Worm (Caenorhabditis elegans): ENCODE data around the gene Y67A10A.11.

- TF ChIP-seq hnd-1 (tag; optimal IDR thresholded peaks at IDR 0.05) = no peak
- TF ChIP-seq pes-1 (GFP tag; IDR thresholded peaks at IDR 0.05) = no peak
- no peak for TF ChIP-seq flt-1 (GFP tag; IDR thresholded peaks at IDR 0.05)
- TF ChIP-seq ama-1 (optimal IDR thresholded peaks at IDR 0.05) = no peak
- TF ChIP-seq B0310.2 (tag; optimal IDR thresholded peaks at IDR 0.05) = no peak
- TF ChIP-seq tbx-37 (GFP tag; conservative IDR thresholded peaks at IDR 0.05) = no peak
Measured at ce11 chrIV:14390023-14390614, 50.4 kb downstream of the Y67A10A.11 start.

Data from whole organism, early embryonic.